Fruit fly (Drosophila melanogaster) whole organism, prepupa: ENCODE data around the gene Apl.

Experiments used
- CG10669 ChIP-seq: fragments of 200-800 bp; sonication (Bioruptor generic); optimal IDR thresholded peaks from 3 replicates; lab custom pipeline; 2018; ENCODE audit warnings: missing biosample characterization, mild to moderate bottlenecking, missing genetic modification characterization, moderate library complexity
- CG1621 ChIP-seq: fragments of 200-800 bp; sonication (Bioruptor generic); optimal IDR thresholded peaks from 3 replicates; lab custom pipeline; 2018; ENCODE audit warnings: missing biosample characterization, mild to moderate bottlenecking, missing genetic modification characterization
- CG6792 ChIP-seq: fragments of 200-800 bp; sonication (Bioruptor generic); optimal IDR thresholded peaks from 3 replicates; lab custom pipeline; 2016; ENCODE audit warnings: missing biosample characterization, missing genetic modification characterization
- CG6808 ChIP-seq: fragments of 200-800 bp; sonication (Bioruptor generic); optimal IDR thresholded peaks from 3 replicates; lab custom pipeline; 2017; ENCODE audit warnings: missing biosample characterization, missing genetic modification characterization, mild to moderate bottlenecking, moderate library complexity, missing genetic modification reagents
- ss ChIP-seq, 2 experiments: fragments of 200-800 bp; sonication (Bioruptor generic); optimal IDR thresholded peaks; 2 replicates in 1 of 2; 3 replicates in 1 of 2; lab custom pipeline; 2017 to 2018; ENCODE audit warnings: mild to moderate bottlenecking in 2 of 2, missing biosample characterization in 2 of 2, missing genetic modification characterization in 2 of 2, moderate library complexity in 1 of 2
- vri ChIP-seq: fragments of 200-800 bp; sonication (Bioruptor generic); optimal IDR thresholded peaks from 3 replicates; lab custom pipeline; 2016; ENCODE audit warnings: missing biosample characterization, mild to moderate bottlenecking, missing genetic modification characterization

- no peak for TF ChIP-seq CG6792
- no peak for TF ChIP-seq CG6808 (GFP tag; lab: Kevin White, UChicago)
- no peak for TF ChIP-seq CG10669 (GFP tag; lab: Kevin White, UChicago)
- no peak for TF ChIP-seq CG1621 (tag; lab: Kevin White, UChicago)
- no peak for TF ChIP-seq ss (GFP tag; optimal IDR thresholded peaks at IDR 0.05; lab: Kevin White, UChicago)
- no peak for TF ChIP-seq vri
Measured at dm6 chr3L:16586989-16587388, 8.0 kb upstream of the Apl start, which contains the start of the genes Syx8 and CG32163.
